Worm (Caenorhabditis elegans): ENCODE measurements around the gene ran-2.
"Not testable (repeated sequence)": the region's sequence is repeated elsewhere in the genome, so short reads cannot be mapped to it uniquely, and the experiment has no call there.

- not testable (repeated sequence) for TF ChIP-seq mep-1 (tag; optimal IDR thresholded peaks at IDR 0.05); ceh-44 (GFP tag; IDR thresholded peaks at IDR 0.05); nhr-11 (tag; optimal IDR thresholded peaks at IDR 0.05); aly-2 (tag; optimal IDR thresholded peaks at IDR 0.05); gei-8 (GFP tag; optimal IDR thresholded peaks at IDR 0.05)
Observed at ce11 chrIII:7958922-7959609, 25.7 kb downstream of the ran-2 start, which contains the start of gene F54H12.10.
